Worm (Caenorhabditis elegans): ENCODE data around the gene T19D7.5.

T19D7.5 gene

ce11 chrX:680920-681319, 14.9 kb upstream of the T19D7.5 start, which contains the start of gene T19D7.7:
T19D7.7 (minus strand) TSS chrX:681020.
- no peak for TF ChIP-seq aly-1 (tag; optimal IDR thresholded peaks at IDR 0.05)
- TF ChIP-seq ama-1 (optimal IDR thresholded peaks at IDR 0.05), result no peak
- no peak for TF ChIP-seq B0310.2 (tag; optimal IDR thresholded peaks at IDR 0.05)

- TF ChIP-seq ets-7 (tag; optimal IDR thresholded peaks at IDR 0.05) (no peak), tra-4 (tag; optimal IDR thresholded peaks at IDR 0.05) (no peak), hnd-1 (tag; optimal IDR thresholded peaks at IDR 0.05) (no peak), tbx-11 (GFP tag; IDR thresholded peaks at IDR 0.05) (no peak), flt-1 (GFP tag; IDR thresholded peaks at IDR 0.05) (no peak), B0310.2 (tag; optimal IDR thresholded peaks at IDR 0.05) (no peak), hmbx-1 (tag; optimal IDR thresholded peaks at IDR 0.05) (no peak), aly-1 (tag; optimal IDR thresholded peaks at IDR 0.05) (no peak)
Measured at ce11 chrX:671807-672206, 5.8 kb upstream of the T19D7.5 start, which contains the start of gene lgc-32. lgc-32 (plus strand) TSS chrX:672107.

- TF ChIP-seq flt-1 (GFP tag; IDR thresholded peaks at IDR 0.05) (no peak), B0310.2 (tag; optimal IDR thresholded peaks at IDR 0.05) (no peak), aly-1 (tag; optimal IDR thresholded peaks at IDR 0.05) (no peak), F13C5.2 (tag; optimal IDR thresholded peaks at IDR 0.05) (no peak), ama-1 (optimal IDR thresholded peaks at IDR 0.05) (no peak), sea-1 (GFP tag; conservative IDR thresholded peaks at IDR 0.05) (no peak), ceh-13 (GFP tag; optimal IDR thresholded peaks at IDR 0.05) (no peak), ets-7 (tag; optimal IDR thresholded peaks at IDR 0.05) (no peak), scrt-1 (GFP tag; IDR thresholded peaks at IDR 0.05) (no peak), hmg-4 (GFP tag; optimal IDR thresholded peaks at IDR 0.05) (no peak), hnd-1 (tag; optimal IDR thresholded peaks at IDR 0.05) (no peak), ceh-36 (tag; optimal IDR thresholded peaks at IDR 0.05) (no peak)
Measured at ce11 chrX:670603-671002, 4.6 kb upstream of the T19D7.5 start, which contains the start of gene T19D7.6. T19D7.6 (minus strand) TSS chrX:670800.

- TF ChIP-seq aly-1 (tag; optimal IDR thresholded peaks at IDR 0.05) (no peak), F13C5.2 (tag; optimal IDR thresholded peaks at IDR 0.05) (peak; percentile 13)
Measured at ce11 chrX:661727-662330, 4.2 kb downstream of the T19D7.5 start, which contains the start of gene rund-1. rund-1 (minus strand) TSS chrX:661777.

- TF ChIP-seq hnd-1 (tag; optimal IDR thresholded peaks at IDR 0.05), result no peak
- no peak for TF ChIP-seq ceh-36 (tag; optimal IDR thresholded peaks at IDR 0.05)
- no peak for TF ChIP-seq F13C5.2 (tag; optimal IDR thresholded peaks at IDR 0.05)
- TF ChIP-seq ama-1 (optimal IDR thresholded peaks at IDR 0.05), result no peak
- no peak for TF ChIP-seq scrt-1 (GFP tag; IDR thresholded peaks at IDR 0.05)
- no peak for TF ChIP-seq hmg-4 (GFP tag; optimal IDR thresholded peaks at IDR 0.05)
- no peak for TF ChIP-seq ceh-13 (GFP tag; optimal IDR thresholded peaks at IDR 0.05)
- no peak for TF ChIP-seq sea-1 (GFP tag; conservative IDR thresholded peaks at IDR 0.05)
- no peak for TF ChIP-seq hmbx-1 (tag; optimal IDR thresholded peaks at IDR 0.05)
- TF ChIP-seq B0310.2 (tag; optimal IDR thresholded peaks at IDR 0.05), result no peak
- TF ChIP-seq ets-7 (tag; optimal IDR thresholded peaks at IDR 0.05), result no peak
Measured at ce11 chrX:655884-656283, 10.1 kb downstream of the T19D7.5 start, which contains the start of gene lpr-7. lpr-7 (plus strand) TSS chrX:656184.

- no peak for TF ChIP-seq ets-7 (tag; optimal IDR thresholded peaks at IDR 0.05)
- no peak for TF ChIP-seq hnd-1 (tag; optimal IDR thresholded peaks at IDR 0.05)
- TF ChIP-seq tra-4 (tag; optimal IDR thresholded peaks at IDR 0.05), result no peak
- no peak for TF ChIP-seq hmg-4 (GFP tag; optimal IDR thresholded peaks at IDR 0.05)
- no peak for TF ChIP-seq hmbx-1 (tag; optimal IDR thresholded peaks at IDR 0.05)
- TF ChIP-seq sea-1 (GFP tag; conservative IDR thresholded peaks at IDR 0.05), result no peak
- no peak for TF ChIP-seq tbx-11 (GFP tag; IDR thresholded peaks at IDR 0.05)
- TF ChIP-seq ceh-36 (tag; optimal IDR thresholded peaks at IDR 0.05), result no peak
- TF ChIP-seq ceh-13 (GFP tag; optimal IDR thresholded peaks at IDR 0.05), result no peak
- TF ChIP-seq flt-1 (GFP tag; IDR thresholded peaks at IDR 0.05), result no peak
Measured at ce11 chrX:654804-655203, 11.2 kb downstream of the T19D7.5 start, which contains the start of gene ifc-2. ifc-2 (minus strand) TSS chrX:654904.

ce11 chrX:651616-652015, 14.4 kb downstream of the T19D7.5 start:
- TF ChIP-seq tbx-37 (GFP tag; conservative IDR thresholded peaks at IDR 0.05) (no peak), flt-1 (GFP tag; IDR thresholded peaks at IDR 0.05) (no peak), ceh-13 (GFP tag; optimal IDR thresholded peaks at IDR 0.05) (no peak), aly-1 (tag; optimal IDR thresholded peaks at IDR 0.05) (no peak), tbx-11 (GFP tag; IDR thresholded peaks at IDR 0.05) (no peak), hnd-1 (tag; optimal IDR thresholded peaks at IDR 0.05) (no peak), ama-1 (optimal IDR thresholded peaks at IDR 0.05) (no peak)

ce11 chrX:646493-646892, 19.5 kb downstream of the T19D7.5 start:
- TF ChIP-seq ama-1 (optimal IDR thresholded peaks at IDR 0.05) (no peak), pes-1 (GFP tag; IDR thresholded peaks at IDR 0.05) (no peak), tbx-37 (GFP tag; conservative IDR thresholded peaks at IDR 0.05) (no peak), flt-1 (GFP tag; IDR thresholded peaks at IDR 0.05) (no peak), ceh-36 (tag; optimal IDR thresholded peaks at IDR 0.05) (no peak), sea-1 (GFP tag; conservative IDR thresholded peaks at IDR 0.05) (no peak), hmg-4 (GFP tag; optimal IDR thresholded peaks at IDR 0.05) (no peak), ets-7 (tag; optimal IDR thresholded peaks at IDR 0.05) (no peak), aly-1 (tag; optimal IDR thresholded peaks at IDR 0.05) (no peak), hmbx-1 (tag; optimal IDR thresholded peaks at IDR 0.05) (no peak), tbx-11 (GFP tag; IDR thresholded peaks at IDR 0.05) (no peak), tra-4 (tag; optimal IDR thresholded peaks at IDR 0.05) (no peak), F13C5.2 (tag; optimal IDR thresholded peaks at IDR 0.05) (no peak), hnd-1 (tag; optimal IDR thresholded peaks at IDR 0.05) (no peak), ceh-13 (GFP tag; optimal IDR thresholded peaks at IDR 0.05) (no peak), scrt-1 (GFP tag; IDR thresholded peaks at IDR 0.05) (no peak), B0310.2 (tag; optimal IDR thresholded peaks at IDR 0.05) (no peak)

All from whole organism, early embryonic.